Worm (Caenorhabditis elegans) whole organism, L3 larva: ENCODE measurements around the gene acp-4.

ENCODE experiments used
- aly-2 ChIP-seq: fragments of 150-350 bp; optimal IDR thresholded peaks from 2 replicates; lab custom pipeline; 2014; ENCODE audit warnings: missing biosample characterization, missing genetic modification characterization
- ceh-82 ChIP-seq: fragments of 150-350 bp; optimal IDR thresholded peaks from 2 replicates; lab custom pipeline; 2014; ENCODE audit warnings: missing biosample characterization, missing genetic modification characterization
- elt-1 ChIP-seq: fragments of 150-350 bp; optimal IDR thresholded peaks from 2 replicates; lab custom pipeline; 2014; ENCODE audit warnings: missing biosample characterization, missing genetic modification characterization
- fkh-10 ChIP-seq: sonication (generic microtip); optimal IDR thresholded peaks from 2 replicates; lab custom pipeline; 2017; ENCODE audit warnings: missing biosample characterization, missing genetic modification reagents, missing genetic modification characterization
- jun-1 ChIP-seq: fragments of 150-350 bp; optimal IDR thresholded peaks from 2 replicates; lab custom pipeline; 2014; ENCODE audit warnings: missing biosample characterization, missing genetic modification reagents, missing genetic modification characterization
- nhr-12 ChIP-seq: fragments of 150-350 bp; optimal IDR thresholded peaks from 2 replicates; lab custom pipeline; 2014; ENCODE audit warnings: missing biosample characterization, missing genetic modification characterization
- nhr-237 ChIP-seq: fragments of 150-350 bp; optimal IDR thresholded peaks from 2 replicates; lab custom pipeline; 2014; ENCODE audit warnings: missing biosample characterization, missing genetic modification characterization
- snpc-4 ChIP-seq: fragments of 150-350 bp; optimal IDR thresholded peaks from 2 replicates; lab custom pipeline; 2014; ENCODE audit warnings: missing biosample characterization, missing genetic modification characterization
- unc-62 ChIP-seq: fragments of 150-350 bp; sonication (generic microtip); optimal IDR thresholded peaks from 4 replicates; lab custom pipeline; 2014; ENCODE audit warnings: missing biosample characterization, missing genetic modification reagents, missing genetic modification characterization
- zag-1 ChIP-seq: fragments of 150-350 bp; optimal IDR thresholded peaks from 2 replicates; lab custom pipeline; 2014; ENCODE audit warnings: missing biosample characterization, missing genetic modification characterization
- ztf-11 ChIP-seq: fragments of 150-350 bp; optimal IDR thresholded peaks from 2 replicates; lab custom pipeline; 2014; ENCODE audit warnings: missing biosample characterization, missing genetic modification characterization

DNA sequence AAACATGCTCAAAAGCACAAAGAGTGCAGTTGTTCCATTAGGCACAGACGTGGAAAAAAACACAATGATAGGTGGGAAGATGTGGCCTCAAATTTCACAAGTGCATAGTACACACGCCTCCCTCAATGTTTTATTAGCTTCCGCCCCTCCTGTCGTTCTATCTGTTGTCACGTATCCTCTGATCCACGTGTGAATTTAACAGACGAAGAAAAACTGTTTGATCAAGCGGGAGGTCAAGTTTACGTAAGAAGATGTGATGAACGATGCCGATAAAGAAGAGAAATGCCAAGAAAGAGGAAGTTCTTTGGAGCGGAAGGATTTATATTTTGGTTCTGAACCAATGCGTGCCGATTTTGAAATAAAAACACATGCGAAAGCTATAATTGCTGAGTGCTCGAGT is 15.8 kb upstream of the acp-4 start:
- no peak for TF ChIP-seq elt-1
- no peak for TF ChIP-seq nhr-12 (tag; lab: Kevin White, UChicago)
- no peak for TF ChIP-seq unc-62 (GFP tag; lab: Kevin White, UChicago)
- no peak for TF ChIP-seq snpc-4 (tag; lab: Kevin White, UChicago)
- TF ChIP-seq fkh-10 (GFP tag; lab: Kevin White, UChicago), result no peak
- no peak for TF ChIP-seq zag-1
- no peak for TF ChIP-seq aly-2 (tag; lab: Kevin White, UChicago)
- TF ChIP-seq jun-1 (tag; lab: Kevin White, UChicago), result no peak
- no peak for TF ChIP-seq nhr-237
- no peak for TF ChIP-seq ceh-82
- TF ChIP-seq ztf-11 (tag; lab: Kevin White, UChicago), result no peak
